Worm (Caenorhabditis elegans): ENCODE results near the gene C06C3.3.
A peak's percentile ranks its signal among the peaks of the same experiment; 100 is the strongest.

Gene C06C3.3

DNA sequence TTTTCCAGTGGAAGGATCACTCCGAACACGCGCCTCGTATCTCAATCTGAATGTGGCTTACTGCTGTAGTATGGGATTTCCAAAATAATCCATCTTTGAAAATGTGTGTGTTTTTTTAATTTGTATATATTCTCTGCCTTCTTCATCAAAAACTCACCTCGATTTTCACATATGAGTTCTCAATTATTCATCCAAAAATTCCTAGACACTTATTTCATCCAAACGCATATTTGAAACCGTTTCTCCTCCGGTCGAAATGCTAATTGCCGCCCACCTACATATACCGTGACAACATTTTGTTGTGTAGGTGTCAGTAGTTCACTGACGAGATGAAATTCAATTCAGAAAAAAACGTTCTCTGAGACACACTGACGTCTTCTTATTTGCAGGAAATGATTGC, 24.8 kb downstream of the C06C3.3 start:
- TF ChIP-seq unc-62 (GFP tag; optimal IDR thresholded peaks at IDR 0.05 in 1 of 2) (peak in 1 of 2 experiments; percentile 96), unc-62 (tag; optimal IDR thresholded peaks at IDR 0.05) (no peak), Y75B8A.6 (GFP tag; IDR thresholded peaks at IDR 0.05) (no peak)

DNA sequence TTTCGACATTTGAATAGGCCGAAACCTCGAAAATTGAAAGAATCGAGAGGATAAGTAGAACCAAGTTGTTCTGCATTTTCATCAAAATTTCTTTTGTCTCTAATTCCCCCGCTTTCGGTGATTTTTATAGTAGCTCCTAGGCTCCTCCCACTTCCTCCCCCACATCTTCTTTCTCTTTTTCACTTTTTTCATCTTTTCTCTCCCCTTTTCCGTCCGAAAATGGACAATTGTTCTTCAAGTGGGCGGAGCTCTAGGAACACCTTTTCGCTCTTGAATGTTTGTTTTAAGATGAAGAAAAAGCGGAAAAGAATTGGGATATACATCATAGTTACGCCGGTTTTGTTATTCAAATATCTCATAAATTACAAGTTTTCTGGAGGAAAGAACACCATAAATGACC, 25.8 kb downstream of the C06C3.3 start, which contains the start of gene F42A8.1:
Gene F42A8.1, minus strand, starts transcription at position 101 of the 400 bp plus-strand sequence.
- TF ChIP-seq hmg-1.1 (GFP tag; IDR thresholded peaks at IDR 0.05), result no peak
- TF ChIP-seq fos-1 (tag; optimal IDR thresholded peaks at IDR 0.05), result no peak
- TF ChIP-seq gei-8 (GFP tag; optimal IDR thresholded peaks at IDR 0.05), result no peak
- no peak for TF ChIP-seq R02D3.7 (tag; optimal IDR thresholded peaks at IDR 0.05)
- TF ChIP-seq aha-1 (tag), result no peak

DNA sequence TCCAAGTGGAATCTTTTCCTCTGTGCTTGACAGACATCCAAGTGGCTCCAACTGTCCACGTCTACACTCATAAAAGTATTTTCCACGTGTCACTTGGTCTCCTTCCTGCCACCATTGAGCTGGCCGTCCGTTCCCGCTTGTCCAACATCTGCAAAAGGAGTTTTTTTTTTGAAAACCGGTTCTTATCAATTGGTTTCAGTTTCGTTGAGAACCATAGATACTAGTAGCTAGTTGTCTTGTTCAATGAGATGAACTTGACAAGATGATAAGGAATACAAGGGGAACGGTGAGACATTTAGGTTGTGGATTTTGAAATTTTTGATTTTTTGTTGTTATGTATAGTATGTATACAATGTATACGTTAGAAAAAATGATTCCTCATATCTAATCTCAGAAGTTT, 26.5 kb downstream of the C06C3.3 start:
- TF ChIP-seq lin-1 (GFP tag; IDR thresholded peaks at IDR 0.05) (no peak), nhr-10 (tag; optimal IDR thresholded peaks at IDR 0.05) (no peak), lin-38 (GFP tag; IDR thresholded peaks at IDR 0.05) (no peak), lin-13 (GFP tag; optimal IDR thresholded peaks at IDR 0.05) (no peak), ceh-28 (tag; optimal IDR thresholded peaks at IDR 0.05) (no peak), daf-12 (tag; optimal IDR thresholded peaks at IDR 0.05) (no peak)

DNA sequence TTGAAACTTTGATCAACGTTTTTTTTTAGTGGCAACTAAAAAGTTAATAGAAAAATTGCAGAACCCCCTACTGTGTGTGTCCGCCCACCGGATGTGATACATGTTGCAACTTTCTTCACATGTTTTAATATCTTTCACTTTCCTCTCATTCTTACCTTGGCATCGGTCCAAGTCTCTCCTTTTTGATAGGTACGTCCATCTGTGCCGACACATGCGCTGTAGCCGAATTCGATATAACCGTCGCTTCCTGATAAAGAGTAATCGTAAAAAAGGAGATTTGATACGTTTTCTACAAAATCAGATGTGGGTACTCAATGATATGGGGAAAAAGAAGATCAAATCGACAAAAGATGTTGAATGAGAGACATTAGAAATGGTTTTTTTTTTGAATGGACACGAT, 27.2 kb downstream of the C06C3.3 start:
- TF ChIP-seq aha-1 (tag), result peak; percentile 37
- TF ChIP-seq tra-1 (GFP tag; IDR thresholded peaks at IDR 0.05), result no peak
- TF ChIP-seq nhr-28 (tag; optimal IDR thresholded peaks at IDR 0.05), result peak; percentile 39

DNA sequence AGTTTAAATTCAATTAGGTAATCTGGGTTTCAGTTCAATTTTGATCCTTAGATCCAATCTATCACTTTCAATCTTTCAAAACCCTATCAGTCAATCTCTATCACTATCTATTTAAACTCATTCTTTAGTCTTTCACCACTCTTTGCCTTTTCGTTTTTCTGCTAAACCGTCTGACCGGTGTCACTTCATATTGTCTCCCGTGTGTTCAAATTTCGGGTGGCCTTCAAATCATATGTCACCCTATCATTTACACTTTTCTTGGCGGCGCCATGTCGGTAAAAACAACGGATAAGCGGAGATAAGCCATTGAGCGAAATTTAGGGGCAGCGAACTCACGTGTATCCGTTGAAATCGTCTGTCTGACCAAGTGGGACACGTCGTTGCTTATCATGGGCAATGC, 28.3 kb downstream of the C06C3.3 start:
- TF ChIP-seq mdl-1 (tag; optimal IDR thresholded peaks at IDR 0.05) (peak in 1 of 2 experiments; percentile 79), hlh-30 (tag; optimal IDR thresholded peaks at IDR 0.05; ENCODE audit: insufficient read depth) (peak; percentile 83), hlh-11 (tag; optimal IDR thresholded peaks at IDR 0.05) (peak; percentile 53), ceh-62 (tag; optimal IDR thresholded peaks at IDR 0.05) (no peak), mxl-3 (GFP tag; optimal IDR thresholded peaks at IDR 0.05) (peak; percentile 83), nhr-25 (tag; optimal IDR thresholded peaks at IDR 0.05; ENCODE audit: borderline replicate concordance, insufficient read depth) (peak; percentile 1), set-16 (GFP tag; IDR thresholded peaks at IDR 0.05) (no peak), dmd-6 (GFP tag; IDR thresholded peaks at IDR 0.05) (peak; percentile 10; the same call in 1 of the 2 replicates), nhr-28 (tag; optimal IDR thresholded peaks at IDR 0.05) (peak; percentile 82)

DNA sequence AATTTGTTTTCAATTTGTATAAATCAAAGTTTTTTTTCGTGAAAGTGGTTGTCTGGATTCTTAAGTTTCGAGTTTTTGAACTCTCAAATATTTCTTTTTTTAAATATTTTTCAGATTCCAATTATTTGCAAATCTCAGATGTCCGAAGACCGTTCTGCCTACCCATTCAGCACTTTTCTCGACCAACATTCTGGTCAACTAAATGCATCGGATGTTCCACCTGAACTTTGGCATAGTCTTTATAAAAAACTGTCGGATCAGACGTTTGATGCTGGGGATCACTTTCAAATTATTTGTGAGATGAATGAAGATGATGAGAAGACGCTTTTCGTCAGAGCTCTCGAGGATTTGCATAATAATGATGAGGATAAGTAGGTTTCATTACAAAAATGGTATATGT, 33.4 kb downstream of the C06C3.3 start, which contains the start of gene ttll-12:
Gene ttll-12, plus strand, starts transcription at position 139 of the 400 bp plus-strand sequence.
- no peak for TF ChIP-seq skn-1 (tag; optimal IDR thresholded peaks at IDR 0.05)
- TF ChIP-seq dmd-9 (GFP tag; IDR thresholded peaks at IDR 0.05), result no peak
- TF ChIP-seq ztf-7 (tag; optimal IDR thresholded peaks at IDR 0.05), result no peak
- TF ChIP-seq Y48G9A.11 (GFP tag; IDR thresholded peaks at IDR 0.05), result no peak
- no peak for TF ChIP-seq fkh-10 (GFP tag; optimal IDR thresholded peaks at IDR 0.05)
- TF ChIP-seq Y5F2A.4 (GFP tag; optimal IDR thresholded peaks at IDR 0.05), result no peak
- no peak for TF ChIP-seq zag-1 (tag; optimal IDR thresholded peaks at IDR 0.05)
- no peak for TF ChIP-seq nhr-6 (tag; optimal IDR thresholded peaks at IDR 0.05)
- no peak for TF ChIP-seq gei-8 (GFP tag; optimal IDR thresholded peaks at IDR 0.05)
- no peak for TF ChIP-seq pha-4 (GFP tag; IDR thresholded peaks at IDR 0.05)
- TF ChIP-seq pha-4 (tag; optimal IDR thresholded peaks at IDR 0.05), result no peak
- no peak for TF ChIP-seq unc-39 (tag; optimal IDR thresholded peaks at IDR 0.05)
- no peak for TF ChIP-seq lin-29 (GFP tag; IDR thresholded peaks at IDR 0.05)
